Fruit fly (Drosophila melanogaster) whole organism, prepupa: Measurements from ENCODE around the gene CG6277.

Source experiments
- Blimp-1 ChIP-seq: fragments of 200-800 bp; sonication (Bioruptor generic); optimal IDR thresholded peaks from 3 replicates; lab custom pipeline; 2017; ENCODE audit warnings: missing biosample characterization, missing genetic modification characterization, mild to moderate bottlenecking, moderate library complexity, missing genetic modification reagents
- CG11294 ChIP-seq: fragments of 200-800 bp; sonication (Bioruptor generic); IDR thresholded peaks from 2 replicates; pipeline ENCODE4 v1.3.6; 2022; ENCODE audit warnings: missing biosample characterization, missing genetic modification characterization
- CG1621 ChIP-seq: fragments of 200-800 bp; sonication (Bioruptor generic); optimal IDR thresholded peaks from 3 replicates; lab custom pipeline; 2018; ENCODE audit warnings: missing biosample characterization, mild to moderate bottlenecking, missing genetic modification characterization
- CG32006 ChIP-seq: fragments of 200-800 bp; sonication (Bioruptor generic); optimal IDR thresholded peaks from 3 replicates; lab custom pipeline; 2017; ENCODE audit warnings: missing biosample characterization, mild to moderate bottlenecking, missing genetic modification characterization
- CG6854 ChIP-seq: fragments of 200-800 bp; sonication (Bioruptor generic); optimal IDR thresholded peaks from 2 replicates; lab custom pipeline; 2017; ENCODE audit warnings: missing biosample characterization, mild to moderate bottlenecking, missing genetic modification characterization
- Gug ChIP-seq: fragments of 200-800 bp; sonication (Bioruptor generic); IDR thresholded peaks from 2 replicates; pipeline ENCODE4 v1.3.6; 2022; ENCODE audit warnings: missing biosample characterization, missing genetic modification characterization
- Hr4 ChIP-seq: fragments of 200-800 bp; sonication (Bioruptor generic); optimal IDR thresholded peaks from 3 replicates; lab custom pipeline; 2016; ENCODE audit warnings: missing biosample characterization, missing genetic modification characterization
- OdsH ChIP-seq: fragments of 200-800 bp; sonication (Bioruptor generic); optimal IDR thresholded peaks from 3 replicates; lab custom pipeline; 2016; ENCODE audit warnings: missing biosample characterization, missing genetic modification characterization
- fkh ChIP-seq: fragments of 200-800 bp; sonication (Bioruptor generic); optimal IDR thresholded peaks from 3 replicates; lab custom pipeline; 2017; ENCODE audit warnings: missing biosample characterization, mild to moderate bottlenecking, missing genetic modification characterization, moderate library complexity

DNA sequence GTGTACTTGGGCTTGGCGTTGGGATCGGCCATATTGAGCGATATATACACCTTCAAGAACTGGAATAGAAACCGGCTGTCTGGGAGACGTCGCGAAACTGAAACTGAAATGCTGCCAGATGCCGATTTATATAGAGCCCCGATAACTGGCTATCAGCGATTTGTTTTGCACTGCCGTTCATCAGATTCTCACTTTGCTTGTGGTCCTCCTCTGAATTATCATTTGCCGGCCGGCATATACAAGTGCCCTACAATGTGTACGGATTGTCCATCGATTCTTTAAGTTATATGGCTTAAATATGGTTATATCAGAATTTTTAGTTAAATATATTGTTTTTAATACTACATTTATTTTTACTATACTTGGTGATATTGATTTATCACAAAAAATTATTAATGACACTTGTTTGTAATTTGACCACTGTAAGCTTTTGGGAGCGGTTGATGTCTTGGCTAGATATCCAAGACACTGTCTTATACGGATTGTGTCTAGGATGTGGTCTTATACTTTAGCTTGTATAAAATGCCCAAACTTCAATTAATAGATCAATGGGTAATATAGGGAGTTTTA is 34.5 kb downstream of the CG6277 start, which contains the start of gene CG31075:
- TF ChIP-seq Gug (GFP tag; lab: Robert Waterston, UW) (peak; percentile 97), CG6854 (GFP tag; lab: Kevin White, UChicago) (peak; percentile 72), CG11294 (GFP tag; lab: Robert Waterston, UW) (peak; percentile 75), Hr4 (GFP tag; lab: Kevin White, UChicago) (peak; percentile 82), CG1621 (tag; lab: Kevin White, UChicago) (peak; percentile 82), Blimp-1 (GFP tag; lab: Kevin White, UChicago) (peak; percentile 76), CG32006 (GFP tag; lab: Kevin White, UChicago) (peak; percentile 76), fkh (GFP tag; lab: Kevin White, UChicago) (no peak), OdsH (GFP tag; lab: Kevin White, UChicago) (peak; percentile 86)
